Fruit fly (Drosophila melanogaster) whole organism, adult: ENCODE data around the gene CG13484.

ENCODE experiments used
- CG14711 ChIP-seq: fragments of 200-800 bp; sonication (Bioruptor generic); optimal IDR thresholded peaks from 2 replicates; lab custom pipeline; 2018; ENCODE audit warnings: missing biosample characterization, mild to moderate bottlenecking, missing genetic modification characterization, moderate library complexity
- CG33017 ChIP-seq: fragments of 200-800 bp; sonication (Bioruptor generic); optimal IDR thresholded peaks from 2 replicates; lab custom pipeline; 2018; ENCODE audit warnings: missing biosample characterization, mild to moderate bottlenecking, missing genetic modification characterization, moderate library complexity
- CG5204 ChIP-seq: fragments of 200-800 bp; sonication (Bioruptor generic); optimal IDR thresholded peaks from 2 replicates; lab custom pipeline; 2016; ENCODE audit warnings: missing biosample characterization, missing genetic modification characterization
- CG7045 ChIP-seq: fragments of 200-800 bp; sonication (Bioruptor generic); optimal IDR thresholded peaks from 2 replicates; lab custom pipeline; 2017; ENCODE audit warnings: missing biosample characterization, mild to moderate bottlenecking, missing genetic modification characterization
- Crg-1 ChIP-seq: fragments of 200-800 bp; sonication (Bioruptor generic); optimal IDR thresholded peaks from 2 replicates; lab custom pipeline; 2016; ENCODE audit warnings: missing biosample characterization, missing genetic modification characterization
- Hr96 ChIP-seq: fragments of 200-800 bp; sonication (Bioruptor generic); optimal IDR thresholded peaks from 2 replicates; lab custom pipeline; 2016; ENCODE audit warnings: missing biosample characterization, missing genetic modification characterization
- bab1 ChIP-seq: fragments of 200-800 bp; sonication (Bioruptor generic); optimal IDR thresholded peaks from 3 replicates; lab custom pipeline; 2019; ENCODE audit warnings: missing biosample characterization, mild to moderate bottlenecking, missing genetic modification characterization, moderate library complexity
- cnc ChIP-seq, 2 experiments: fragments of >200 bp; optimal IDR thresholded peaks; 2 replicates each; lab custom pipeline; 2017
- kay ChIP-seq: fragments of 200-800 bp; sonication (Bioruptor generic); peaks from one replicate; lab custom pipeline; 2016; ENCODE audit warnings: missing biosample characterization, missing genetic modification characterization, borderline replicate concordance

dm6 chr3L:14083283-14083682, 30.4 kb upstream of the CG13484 start, which contains the start of gene CG8100:
- TF ChIP-seq Crg-1 (GFP tag; lab: Kevin White, UChicago) (no peak), CG33017 (tag; lab: Kevin White, UChicago) (no peak), CG7045 (GFP tag; lab: Kevin White, UChicago) (no peak), CG14711 (tag; lab: Kevin White, UChicago) (no peak), CG5204 (GFP tag; lab: Kevin White, UChicago) (no peak), bab1 (GFP tag; lab: Kevin White, UChicago) (no peak), kay (no peak), Hr96 (GFP tag; lab: Kevin White, UChicago) (no peak), cnc (optimal IDR thresholded peaks at IDR 0.05; lab: Kevin White, UChicago) (no peak)
